Fruit fly (Drosophila melanogaster) S2 (cell line): ENCODE data around the gene CG7632.

Experiments used
- CG8478 ChIP-seq: fragments of >200 bp; optimal IDR thresholded peaks from 2 replicates; lab custom pipeline; 2018
- CTCF ChIP-seq, 2 experiments: fragments of >200 bp; optimal IDR thresholded peaks; 2 replicates each; lab custom pipeline; 2018

DNA sequence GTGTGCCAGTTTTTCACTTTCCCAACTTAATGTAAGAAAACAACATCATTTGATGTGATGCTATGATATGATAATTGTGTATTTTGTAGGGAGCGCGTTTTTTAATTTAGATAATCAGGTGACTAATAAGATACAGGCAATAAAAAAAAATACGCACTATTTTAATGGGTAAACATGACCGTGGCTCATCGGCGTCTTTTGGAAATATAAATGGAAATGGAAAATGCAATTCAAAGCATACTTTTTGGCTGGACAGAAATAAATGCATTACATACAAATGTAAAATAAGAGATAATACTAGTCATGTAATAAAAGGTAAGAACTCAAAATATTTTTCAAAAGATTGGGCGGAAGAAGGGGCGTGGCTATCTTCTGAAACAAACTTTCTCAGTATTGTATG lies 42.1 kb upstream of the CG7632 start:
- TF ChIP-seq CG8478 (lab: Kevin White, UChicago) (no peak), CTCF (optimal IDR thresholded peaks at IDR 0.05; lab: Kevin White, UChicago) (peak in 1 of 2 experiments; percentile 30)
